Fruit fly (Drosophila melanogaster): Measurements from ENCODE around the gene Past1.

The Past1 gene

DNA sequence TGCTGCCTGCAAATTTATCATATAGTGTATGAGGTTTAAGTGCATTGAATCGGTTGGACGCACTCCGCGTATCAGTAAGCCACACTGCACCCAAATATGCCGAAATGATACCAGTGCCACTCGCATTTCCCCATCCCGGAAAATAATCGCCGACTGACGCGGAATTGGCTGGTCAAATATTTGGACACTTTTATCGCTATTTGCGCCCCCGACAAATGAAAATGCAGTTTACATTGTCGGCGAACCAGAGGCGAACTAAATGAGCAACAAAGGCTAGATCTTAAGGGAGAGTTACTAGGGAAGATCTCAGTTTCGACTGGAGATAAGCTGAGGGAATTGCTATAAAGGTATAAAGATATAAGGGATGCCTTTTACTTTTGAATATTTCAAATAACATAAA, 9.0 kb upstream of the Past1 start:
- TF ChIP-seq CTCF (GFP tag; optimal IDR thresholded peaks at IDR 0.05), result no peak
- TF ChIP-seq Eip74EF (GFP tag; optimal IDR thresholded peaks at IDR 0.05), result peak in 1 of 2 experiments; percentile 41
- no peak for TF ChIP-seq slbo (GFP tag; IDR thresholded peaks at IDR 0.05)
- TF ChIP-seq sens (GFP tag), result peak; percentile 64
- no peak for TF ChIP-seq CG4282 (GFP tag; optimal IDR thresholded peaks at IDR 0.05)

DNA sequence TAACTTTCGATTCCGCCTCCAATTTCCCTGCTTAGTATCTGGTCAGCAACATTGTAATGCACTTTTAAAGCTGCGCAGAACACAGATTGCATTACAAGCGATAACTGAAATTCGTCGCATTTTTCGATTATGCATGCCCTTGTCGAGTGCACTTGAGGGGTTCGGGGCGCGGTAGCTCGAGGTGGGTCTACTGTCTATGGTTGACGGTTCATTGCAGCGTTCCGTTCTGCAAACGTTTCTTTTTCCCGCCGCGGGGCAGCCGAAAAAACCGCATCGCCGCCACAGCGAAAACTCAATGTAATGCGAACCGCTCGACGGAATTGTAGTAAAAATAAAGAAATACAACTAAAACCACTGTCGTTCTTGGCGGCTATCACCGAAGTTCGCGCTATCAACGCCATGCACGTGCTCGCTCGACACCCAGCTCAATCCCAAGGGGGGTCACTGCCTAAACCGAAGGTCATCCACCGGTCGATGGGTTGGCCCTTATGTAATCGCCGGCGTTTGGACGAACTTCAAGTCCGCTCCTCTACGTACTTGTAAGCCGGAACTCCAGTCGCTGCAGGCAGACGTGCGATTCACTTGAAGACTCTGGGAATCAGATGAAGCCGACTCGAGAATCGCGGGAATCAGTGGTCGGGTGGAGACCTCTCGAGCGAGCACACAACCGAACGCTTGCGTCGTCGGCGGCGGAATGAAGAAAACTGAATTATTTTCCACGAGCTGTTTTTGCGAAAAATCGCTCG, 8.3 kb upstream of the Past1 start, which contains the start of gene kar:
kar (minus strand) TSS at position 696 of the 746 bp plus-strand sequence.
- TF ChIP-seq Dad (GFP tag; optimal IDR thresholded peaks at IDR 0.05) (no peak), cwo (GFP tag; optimal IDR thresholded peaks at IDR 0.05) (peak; percentile 53), HHEX (GFP tag; optimal IDR thresholded peaks at IDR 0.05) (no peak), Ada2b (GFP tag; IDR thresholded peaks at IDR 0.05) (no peak), CG4617 (GFP tag; optimal IDR thresholded peaks at IDR 0.05; ENCODE audit: borderline replicate concordance) (no peak), Atf-2 (GFP tag; optimal IDR thresholded peaks at IDR 0.05) (no peak), NC2α (GFP tag; optimal IDR thresholded peaks at IDR 0.05) (no peak), CG30431 (GFP tag; optimal IDR thresholded peaks at IDR 0.05) (no peak), nom (GFP tag; optimal IDR thresholded peaks at IDR 0.05) (no peak), NC2β (GFP tag; optimal IDR thresholded peaks at IDR 0.05) (no peak), CG8478 (optimal IDR thresholded peaks at IDR 0.05) (no peak), scrt (GFP tag; optimal IDR thresholded peaks at IDR 0.05) (no peak), Drgx (GFP tag; IDR thresholded peaks at IDR 0.05) (no peak), CG8281 (tag; optimal IDR thresholded peaks at IDR 0.05) (no peak), lmd (GFP tag; IDR thresholded peaks at IDR 0.05) (no peak), vnd (GFP tag; IDR thresholded peaks at IDR 0.05; ENCODE audit: partially characterized antibody) (no peak), emc (GFP tag; optimal IDR thresholded peaks at IDR 0.05) (no peak), vfl (GFP tag; optimal IDR thresholded peaks at IDR 0.05) (no peak), inv (GFP tag; IDR thresholded peaks at IDR 0.05; ENCODE audit: partially characterized antibody) (no peak), mld (GFP tag; IDR thresholded peaks at IDR 0.05; ENCODE audit: partially characterized antibody) (no peak), chinmo (GFP tag; IDR thresholded peaks at IDR 0.05; ENCODE audit: partially characterized antibody) (0 out of 4 replicates have a peak, but pooled peaks have one; percentile 31), sug (tag; optimal IDR thresholded peaks at IDR 0.05) (peak; percentile 14), CG6175 (GFP tag; IDR thresholded peaks at IDR 0.05) (no peak), luna (GFP tag; optimal IDR thresholded peaks at IDR 0.05) (no peak), az2 (GFP tag; optimal IDR thresholded peaks at IDR 0.05) (no peak), Dp (GFP tag; optimal IDR thresholded peaks at IDR 0.05) (no peak), Ptx1 (GFP tag; IDR thresholded peaks at IDR 0.05) (no peak), CG13624 (GFP tag; optimal IDR thresholded peaks at IDR 0.05) (no peak), zen2 (GFP tag; IDR thresholded peaks at IDR 0.05; ENCODE audit: partially characterized antibody) (no peak), CG18262 (tag; optimal IDR thresholded peaks at IDR 0.05) (no peak), Pdp1 (GFP tag; optimal IDR thresholded peaks at IDR 0.05) (peak in 1 of 2 experiments; percentile 70), Med (GFP tag) (peak; percentile 28), slou (GFP tag; optimal IDR thresholded peaks at IDR 0.05) (no peak), CG10431 (GFP tag; optimal IDR thresholded peaks at IDR 0.05) (no peak), CG12155 (GFP tag; optimal IDR thresholded peaks at IDR 0.05) (no peak), BEAF-32 (GFP tag; optimal IDR thresholded peaks at IDR 0.05) (no peak)

All from whole organism, embryonic.